Worm (Caenorhabditis elegans): ENCODE results near the gene str-13.

- no peak for TF ChIP-seq ceh-62 (tag; optimal IDR thresholded peaks at IDR 0.05)
- TF ChIP-seq cey-2 (tag; optimal IDR thresholded peaks at IDR 0.05; ENCODE audit: borderline replicate concordance, insufficient read depth) = no peak
- no peak for TF ChIP-seq mxl-2 (GFP tag; conservative IDR thresholded peaks at IDR 0.05)
- TF ChIP-seq mdl-1 (tag; optimal IDR thresholded peaks at IDR 0.05) = no peak
- TF ChIP-seq zag-1 (tag; optimal IDR thresholded peaks at IDR 0.05) = no peak
- no peak for TF ChIP-seq hlh-30 (tag; optimal IDR thresholded peaks at IDR 0.05; ENCODE audit: insufficient read depth)
- no peak for TF ChIP-seq jun-1 (tag; optimal IDR thresholded peaks at IDR 0.05)
- no peak for TF ChIP-seq nhr-237 (tag; optimal IDR thresholded peaks at IDR 0.05)
These were observed 6.2 kb downstream of the str-13 start, which contains the start of gene srt-27 for ce11 chrV:2720763-2721162.
